Fruit fly (Drosophila melanogaster) whole organism, embryonic: ENCODE measurements around the gene CG33258.

Experiments used
- ATbp ChIP-seq: fragments of 200-800 bp; sonication (Bioruptor generic); optimal IDR thresholded peaks from 2 replicates; lab custom pipeline; 2017; ENCODE audit warnings: missing biosample characterization, mild to moderate bottlenecking, missing genetic modification characterization, missing genetic modification reagents
- Abd-B ChIP-seq: fragments of 200-800 bp; sonication (Bioruptor generic); optimal IDR thresholded peaks from 2 replicates; lab custom pipeline; 2018; ENCODE audit warnings: missing biosample characterization, mild to moderate bottlenecking, missing genetic modification characterization, moderate library complexity
- Atf3 ChIP-seq: fragments of 200-800 bp; sonication (Bioruptor generic); optimal IDR thresholded peaks from 3 replicates; lab custom pipeline; 2016; ENCODE audit warnings: missing biosample characterization, missing genetic modification characterization
- Atf6 ChIP-seq: fragments of 200-800 bp; sonication (Bioruptor generic); IDR thresholded peaks from 2 replicates; pipeline ENCODE4 v1.3.6; 2022; ENCODE audit warnings: missing biosample characterization, missing genetic modification characterization
- Awh ChIP-seq: fragments of 200-800 bp; sonication (Bioruptor generic); IDR thresholded peaks from 2 replicates; pipeline ENCODE4, ENCODE4 v1.3.6; 2022; ENCODE audit warnings: missing biosample characterization, missing genetic modification characterization
- Bteb2 ChIP-seq: fragments of 200-800 bp; sonication (Bioruptor generic); optimal IDR thresholded peaks from 2 replicates; lab custom pipeline; 2016; ENCODE audit warnings: missing biosample characterization, missing genetic modification characterization
- CG10209 ChIP-seq: fragments of 200-800 bp; sonication (Bioruptor generic); optimal IDR thresholded peaks from 3 replicates; lab custom pipeline; 2017; ENCODE audit warnings: missing biosample characterization, mild to moderate bottlenecking, missing genetic modification characterization, missing genetic modification reagents
- CG10321 ChIP-seq: fragments of 200-800 bp; sonication (Bioruptor generic); IDR thresholded peaks from 2 replicates; pipeline ENCODE4 v1.3.6; 2022; ENCODE audit warnings: missing biosample characterization, missing genetic modification characterization
- CG10462 ChIP-seq: fragments of 200-800 bp; sonication (Bioruptor generic); optimal IDR thresholded peaks from 2 replicates; lab custom pipeline; 2016; ENCODE audit warnings: missing biosample characterization, missing genetic modification characterization
- CG12155 ChIP-seq: fragments of 200-800 bp; sonication (Bioruptor generic); optimal IDR thresholded peaks from 3 replicates; lab custom pipeline; 2016; ENCODE audit warnings: missing biosample characterization, missing genetic modification characterization
- CG12219 ChIP-seq: fragments of 200-800 bp; sonication (Bioruptor generic); optimal IDR thresholded peaks from 3 replicates; lab custom pipeline; 2018; ENCODE audit warnings: missing biosample characterization, mild to moderate bottlenecking, missing genetic modification characterization
- CG13424 ChIP-seq: fragments of 200-800 bp; sonication (Bioruptor generic); optimal IDR thresholded peaks from 2 replicates; lab custom pipeline; 2019; ENCODE audit warnings: missing biosample characterization, mild to moderate bottlenecking, missing genetic modification characterization, moderate library complexity
- CG15011 ChIP-seq: fragments of 200-800 bp; sonication (Bioruptor generic); optimal IDR thresholded peaks from 3 replicates; lab custom pipeline; 2018; ENCODE audit warnings: missing biosample characterization, mild to moderate bottlenecking, missing genetic modification characterization
- CG1832 ChIP-seq: fragments of 200-800 bp; sonication (Bioruptor generic); optimal IDR thresholded peaks from 2 replicates; lab custom pipeline; 2017; ENCODE audit warnings: missing biosample characterization, mild to moderate bottlenecking, missing genetic modification characterization, inconsistent platforms
- CG18764 ChIP-seq: fragments of 200-800 bp; sonication (Bioruptor generic); optimal IDR thresholded peaks from 3 replicates; lab custom pipeline; 2016; ENCODE audit warnings: missing biosample characterization, missing genetic modification characterization
- CG2120 ChIP-seq: fragments of 200-800 bp; sonication (Bioruptor generic); optimal IDR thresholded peaks from 3 replicates; lab custom pipeline; 2016; ENCODE audit warnings: missing biosample characterization, missing genetic modification characterization
- CG2875 ChIP-seq: fragments of 200-800 bp; sonication (Bioruptor generic); optimal IDR thresholded peaks from 2 replicates; lab custom pipeline; 2017; ENCODE audit warnings: missing biosample characterization, mild to moderate bottlenecking, missing genetic modification characterization, missing genetic modification reagents
- CG31224 ChIP-seq: fragments of 200-800 bp; sonication (Bioruptor generic); IDR thresholded peaks from 2 replicates; pipeline ENCODE4 v1.3.6; 2022; ENCODE audit warnings: missing biosample characterization, missing genetic modification characterization
- CG34376 ChIP-seq: fragments of 200-800 bp; sonication (Bioruptor generic); optimal IDR thresholded peaks from 2 replicates; lab custom pipeline; 2018; ENCODE audit warnings: missing biosample characterization, mild to moderate bottlenecking, missing genetic modification characterization
- CG4730 ChIP-seq: fragments of 200-800 bp; sonication (Bioruptor generic); IDR thresholded peaks from 2 replicates; pipeline ENCODE4 v1.3.6; 2022; ENCODE audit warnings: missing biosample characterization, missing genetic modification characterization
- CG5180 ChIP-seq: fragments of 200-800 bp; sonication (Bioruptor generic); optimal IDR thresholded peaks from 3 replicates; lab custom pipeline; 2017; ENCODE audit warnings: missing biosample characterization, missing genetic modification characterization, mild to moderate bottlenecking, moderate library complexity, missing genetic modification reagents
- CG5245 ChIP-seq: fragments of 200-800 bp; sonication (Bioruptor generic); optimal IDR thresholded peaks from 3 replicates; lab custom pipeline; 2016; ENCODE audit warnings: missing biosample characterization, missing genetic modification characterization
- CG8924 ChIP-seq: fragments of 200-800 bp; optimal IDR thresholded peaks from 3 replicates; lab custom pipeline; 2019; ENCODE audit warnings: missing biosample characterization, mild to moderate bottlenecking, missing genetic modification characterization, moderate library complexity
- CG9797 ChIP-seq: fragments of 200-800 bp; sonication (Bioruptor generic); optimal IDR thresholded peaks from 3 replicates; lab custom pipeline; 2018; ENCODE audit warnings: missing biosample characterization, mild to moderate bottlenecking, missing genetic modification characterization
- CHES-1-like ChIP-seq: fragments of 200-800 bp; sonication (Bioruptor generic); optimal IDR thresholded peaks from 2 replicates; lab custom pipeline; 2016; ENCODE audit warnings: missing biosample characterization, missing genetic modification characterization
- CoRest ChIP-seq: fragments of 200-800 bp; sonication (Bioruptor generic); optimal IDR thresholded peaks from 3 replicates; lab custom pipeline; 2018; ENCODE audit warnings: missing biosample characterization, mild to moderate bottlenecking, missing genetic modification characterization, moderate library complexity
- Dfd ChIP-seq, 2 experiments: fragments of >200 bp; optimal IDR thresholded peaks; 2 replicates each; lab custom pipeline; 2017; ENCODE audit warnings: missing biosample characterization in 2 of 2, missing genetic modification characterization in 2 of 2
- Eip74EF ChIP-seq, 2 experiments: fragments of 200-800 bp in 1 of 2; fragments of >200 bp in 1 of 2; sonication (Bioruptor generic) in 1 of 2; optimal IDR thresholded peaks; 2 replicates each; lab custom pipeline; 2017 to 2019; ENCODE audit warnings: missing biosample characterization in 2 of 2, missing genetic modification characterization in 2 of 2, mild to moderate bottlenecking in 1 of 2, moderate library complexity in 1 of 2
- GATAe ChIP-seq: fragments of 200-800 bp; sonication (Bioruptor generic); conservative IDR thresholded peaks from 2 replicates; pipeline ENCODE4 v1.3.6; 2022; ENCODE audit warnings: missing biosample characterization, missing genetic modification characterization
- Gug ChIP-seq: fragments of 200-800 bp; sonication (Bioruptor generic); IDR thresholded peaks from 4 replicates; pipeline ENCODE4 v1.3.6; 2022; ENCODE audit warnings: missing biosample characterization, missing genetic modification characterization
- HHEX ChIP-seq: fragments of 200-800 bp; sonication (Bioruptor generic); optimal IDR thresholded peaks from 3 replicates; lab custom pipeline; 2017; ENCODE audit warnings: missing biosample characterization, mild to moderate bottlenecking, missing genetic modification characterization, missing genetic modification reagents
- Hand ChIP-seq: fragments of 200-800 bp; sonication (Bioruptor generic); optimal IDR thresholded peaks from 2 replicates; lab custom pipeline; 2017; ENCODE audit warnings: mild to moderate bottlenecking, missing biosample characterization, missing genetic modification reagents, missing genetic modification characterization
- Hsf ChIP-seq: fragments of 200-800 bp; sonication (Bioruptor generic); optimal IDR thresholded peaks from 3 replicates; lab custom pipeline; 2016; ENCODE audit warnings: missing biosample characterization, missing genetic modification characterization
- Jarid2 ChIP-seq: fragments of 200-800 bp; sonication (Bioruptor generic); optimal IDR thresholded peaks from 3 replicates; lab custom pipeline; 2017; ENCODE audit warnings: mild to moderate bottlenecking, missing biosample characterization, missing genetic modification reagents, missing genetic modification characterization
- Mrtf ChIP-seq: fragments of 200-800 bp; sonication (Bioruptor generic); IDR thresholded peaks from 3 replicates; pipeline ENCODE4 v1.3.6; 2022; ENCODE audit warnings: missing biosample characterization, missing genetic modification characterization
- Ravus ChIP-seq: fragments of 200-800 bp; sonication (Bioruptor generic); IDR thresholded peaks from 2 replicates; pipeline ENCODE4 v1.3.6; 2022; ENCODE audit warnings: missing biosample characterization, missing genetic modification characterization
- Spps ChIP-seq: fragments of 200-800 bp; sonication (Bioruptor generic); optimal IDR thresholded peaks from 2 replicates; lab custom pipeline; 2018; ENCODE audit warnings: missing biosample characterization, mild to moderate bottlenecking, missing genetic modification characterization
- Usf ChIP-seq: fragments of 200-800 bp; sonication (Bioruptor generic); optimal IDR thresholded peaks from 2 replicates; lab custom pipeline; 2017; ENCODE audit warnings: missing genotype, missing biosample characterization, missing genetic modification characterization
- cg ChIP-seq: fragments of 200-800 bp; sonication (Bioruptor generic); optimal IDR thresholded peaks from 3 replicates; lab custom pipeline; 2019; ENCODE audit warnings: missing biosample characterization, mild to moderate bottlenecking, missing genetic modification characterization, moderate library complexity
- chif ChIP-seq, 2 experiments: fragments of 200-800 bp; sonication (Bioruptor generic); optimal IDR thresholded peaks; 3 replicates each; lab custom pipeline; 2016; ENCODE audit warnings: missing biosample characterization in 2 of 2, missing genetic modification characterization in 2 of 2
- dpn ChIP-seq, 2 experiments: fragments of 200-800 bp; sonication (Bioruptor generic); optimal IDR thresholded peaks; 3 replicates each; lab custom pipeline; 2016; ENCODE audit warnings: missing biosample characterization in 2 of 2, missing genetic modification characterization in 2 of 2
- exex ChIP-seq: fragments of 200-800 bp; sonication (Bioruptor generic); optimal IDR thresholded peaks from 4 replicates; lab custom pipeline; 2018; ENCODE audit warnings: missing biosample characterization, mild to moderate bottlenecking, missing genetic modification characterization, moderate library complexity
- grn ChIP-seq: fragments of 200-800 bp; sonication (Bioruptor generic); optimal IDR thresholded peaks from 3 replicates; lab custom pipeline; 2017; ENCODE audit warnings: missing biosample characterization, missing genetic modification characterization
- gsb-n ChIP-seq: fragments of 200-800 bp; sonication (Bioruptor generic); optimal IDR thresholded peaks from 3 replicates; lab custom pipeline; 2018; ENCODE audit warnings: missing biosample characterization, mild to moderate bottlenecking, missing genetic modification characterization
- maf-S ChIP-seq: fragments of 200-800 bp; sonication (Bioruptor generic); optimal IDR thresholded peaks from 2 replicates; lab custom pipeline; 2016; ENCODE audit warnings: missing biosample characterization, missing genetic modification characterization
- p53 ChIP-seq: fragments of 200-800 bp; sonication (Bioruptor generic); optimal IDR thresholded peaks from 2 replicates; lab custom pipeline; 2016; ENCODE audit warnings: missing biosample characterization, missing genetic modification characterization
- pnt ChIP-seq: fragments of 200-800 bp; sonication (Bioruptor generic); optimal IDR thresholded peaks from 3 replicates; lab custom pipeline; 2016; ENCODE audit warnings: missing biosample characterization, missing genetic modification characterization
- pros ChIP-seq: fragments of 200-800 bp; sonication (Bioruptor generic); optimal IDR thresholded peaks from 3 replicates; lab custom pipeline; 2019; ENCODE audit warnings: missing biosample characterization, mild to moderate bottlenecking, missing genetic modification characterization, moderate library complexity
- tup ChIP-seq: fragments of 200-800 bp; sonication (Bioruptor generic); optimal IDR thresholded peaks from 2 replicates; lab custom pipeline; 2016; ENCODE audit warnings: missing biosample characterization, mild to moderate bottlenecking, missing genetic modification characterization, moderate library complexity
- wdn ChIP-seq: fragments of 200-800 bp; sonication (Bioruptor generic); IDR thresholded peaks from 2 replicates; pipeline ENCODE4 v1.3.6; 2022; ENCODE audit warnings: missing biosample characterization, missing genetic modification characterization

CG33258 gene

dm6 chr3L:16045831-16046336, 36.5 kb upstream of the CG33258 start (continued):
- TF ChIP-seq CG5180: peak; percentile 80
- peak in 1 of 2 experiments; percentile 91 for TF ChIP-seq Eip74EF (GFP tag; optimal IDR thresholded peaks at IDR 0.05; lab: Kevin White, UChicago)
- peak; percentile 92 for TF ChIP-seq CG8924
- peak; percentile 96 for TF ChIP-seq Atf6 (GFP tag; lab: Robert Waterston, UW)
- peak; percentile 86 for TF ChIP-seq CG10462 (GFP tag; lab: Kevin White, UChicago)
- peak; percentile 93 for TF ChIP-seq Spps (tag; lab: Kevin White, UChicago)
- TF ChIP-seq CG12155: peak; percentile 93
- peak; percentile 86 for TF ChIP-seq wdn (GFP tag; lab: Robert Waterston, UW)
- TF ChIP-seq Awh: peak; percentile 83
- TF ChIP-seq cg (GFP tag; lab: Kevin White, UChicago): peak; percentile 83
- TF ChIP-seq CG10209 (GFP tag; lab: Kevin White, UChicago): peak; percentile 91
- peak; percentile 85 for TF ChIP-seq CG2875 (GFP tag; lab: Kevin White, UChicago)
- TF ChIP-seq HHEX: peak; percentile 92
- peak; percentile 84 for TF ChIP-seq CG18764 (GFP tag; lab: Kevin White, UChicago)
- TF ChIP-seq gsb-n (tag; lab: Kevin White, UChicago): peak; percentile 95
- peak; percentile 41 for TF ChIP-seq Jarid2
- peak; percentile 82 for TF ChIP-seq CG31224
- TF ChIP-seq CG34376 (GFP tag; lab: Kevin White, UChicago): peak; percentile 69
- TF ChIP-seq Hand (GFP tag; lab: Kevin White, UChicago): peak; percentile 93
- TF ChIP-seq ATbp (GFP tag; lab: Kevin White, UChicago): peak; percentile 89
- peak; percentile 63 for TF ChIP-seq CG5245 (GFP tag; lab: Kevin White, UChicago)
- peak; percentile 60; the same call in 3 of the 4 replicates for TF ChIP-seq Gug
- TF ChIP-seq p53 (GFP tag; lab: Kevin White, UChicago): peak; percentile 73
- peak; percentile 76 for TF ChIP-seq Usf (GFP tag; lab: Kevin White, UChicago)
- peak; percentile 80 to 89 for TF ChIP-seq chif (GFP tag; optimal IDR thresholded peaks at IDR 0.05; lab: Kevin White, UChicago)
- peak; percentile 86 for TF ChIP-seq CG15011
- peak; percentile 94 for TF ChIP-seq CG12219 (GFP tag; lab: Kevin White, UChicago)
- TF ChIP-seq CoRest (tag; lab: Kevin White, UChicago): peak; percentile 95
- peak; percentile 91 for TF ChIP-seq maf-S (GFP tag; lab: Kevin White, UChicago)
- no peak for TF ChIP-seq CG1832 (GFP tag; lab: Kevin White, UChicago)
- TF ChIP-seq Abd-B: peak; percentile 75
- TF ChIP-seq grn: no peak
- peak; percentile 6 for TF ChIP-seq CG9797
- peak; percentile 77 for TF ChIP-seq exex (tag; lab: Kevin White, UChicago)
- TF ChIP-seq Hsf: peak; percentile 92
- peak; percentile 88 for TF ChIP-seq Mrtf (GFP tag; lab: Robert Waterston, UW)
- peak; percentile 96 for TF ChIP-seq CG13424
- peak; percentile 87 for TF ChIP-seq CG4730
- peak; percentile 63; the same call in 1 of the 2 replicates for TF ChIP-seq GATAe (GFP tag; lab: Robert Waterston, UW)
- peak; percentile 89 for TF ChIP-seq Bteb2
- peak; percentile 78 for TF ChIP-seq Atf3 (GFP tag; lab: Kevin White, UChicago)
- TF ChIP-seq pros (GFP tag; lab: Kevin White, UChicago): peak; percentile 48
- TF ChIP-seq tup (GFP tag; lab: Kevin White, UChicago): peak; percentile 64
- TF ChIP-seq Ravus: peak; percentile 59
- TF ChIP-seq Dfd (GFP tag; optimal IDR thresholded peaks at IDR 0.05; lab: Kevin White, UChicago): no peak
- TF ChIP-seq dpn (GFP tag; optimal IDR thresholded peaks at IDR 0.05; lab: Kevin White, UChicago): peak; percentile 85 to 91
- peak; percentile 78 for TF ChIP-seq pnt
- peak; percentile 95 for TF ChIP-seq CG2120 (GFP tag; lab: Kevin White, UChicago)
- peak; percentile 74; the same call in 1 of the 2 replicates for TF ChIP-seq CG10321 (GFP tag; lab: Robert Waterston, UW)
- TF ChIP-seq CHES-1-like (GFP tag; lab: Kevin White, UChicago): peak; percentile 91
